Fruit fly (Drosophila melanogaster): ENCODE results near the gene dyl.

DNA sequence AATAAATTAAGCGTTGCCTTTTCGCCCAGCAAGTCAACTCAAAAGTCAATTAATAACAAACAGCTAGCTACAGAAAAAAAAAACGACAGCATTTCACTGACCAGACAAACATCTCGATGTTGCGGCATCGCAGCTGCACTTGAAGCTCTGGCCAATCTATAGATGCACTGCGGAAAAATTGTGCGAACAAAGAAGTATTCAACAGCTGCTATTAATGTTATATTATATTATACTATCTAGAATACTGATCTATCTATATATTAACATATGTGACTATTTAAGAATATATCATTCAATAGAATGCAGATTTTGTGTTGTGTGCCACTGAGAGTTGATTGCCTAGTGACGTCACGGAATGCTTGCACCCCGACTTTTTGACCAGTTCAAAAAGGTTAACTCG lies 40.6 kb upstream of the dyl start:
- no peak for TF ChIP-seq Dfd (GFP tag; optimal IDR thresholded peaks at IDR 0.05)
- no peak for TF ChIP-seq lola (GFP tag; optimal IDR thresholded peaks at IDR 0.05)
